Worm (Caenorhabditis elegans) whole organism, midembryonic: Measurements from ENCODE around the gene Y69E1A.1.
"Not testable (repeated sequence)": the region's sequence is repeated elsewhere in the genome, so short reads cannot be mapped to it uniquely, and the experiment has no call there.

Experiments
- T22C8.4 ChIP-seq: fragments of 200-800 bp; sonication (Bioruptor generic); IDR thresholded peaks from 2 replicates; pipeline ENCODE4 v1.3.6; 2022; ENCODE audit warnings: missing genetic modification characterization, missing compliant biosample characterization
- cog-1 ChIP-seq: sonication (generic microtip); optimal IDR thresholded peaks from 2 replicates; lab custom pipeline; 2016; ENCODE audit warnings: missing genetic modification characterization, missing compliant biosample characterization
- flt-1 ChIP-seq: fragments of 200-800 bp; sonication (Bioruptor generic); IDR thresholded peaks from 2 replicates; pipeline ENCODE4 v1.3.6; 2022; ENCODE audit warnings: missing genetic modification characterization, missing compliant biosample characterization
- klf-2 ChIP-seq: fragments of 200-800 bp; sonication (Bioruptor generic); conservative IDR thresholded peaks from 2 replicates; pipeline ENCODE4 v1.3.6; 2022; ENCODE audit warnings: missing genetic modification reagents, missing genetic modification characterization, missing compliant biosample characterization
- med-1 ChIP-seq: sonication (generic microtip); optimal IDR thresholded peaks from 2 replicates; lab custom pipeline; 2017; ENCODE audit warnings: missing genetic modification characterization, mild to moderate bottlenecking, missing compliant biosample characterization, antibody characterized with exemption, missing genetic modification reagents; ENCODE audit not compliant: insufficient read depth
- ref-1 ChIP-seq: fragments of 200-800 bp; sonication (Bioruptor generic); conservative IDR thresholded peaks from 2 replicates; pipeline ENCODE4 v1.3.6; 2022; ENCODE audit warnings: missing genetic modification reagents, missing genetic modification characterization, missing compliant biosample characterization
- tab-1 ChIP-seq: fragments of 200-800 bp; sonication (Bioruptor generic); IDR thresholded peaks from 2 replicates; pipeline ENCODE4 v1.3.6; 2022; ENCODE audit warnings: missing genetic modification characterization, missing compliant biosample characterization
- ztf-23 ChIP-seq: fragments of 200-800 bp; sonication (Bioruptor generic); IDR thresholded peaks from 2 replicates; pipeline ENCODE4 v1.3.6; 2022; ENCODE audit warnings: missing genetic modification reagents, missing genetic modification characterization, missing compliant biosample characterization
- ztf-29 ChIP-seq: fragments of 200-800 bp; sonication (Bioruptor generic); IDR thresholded peaks from 2 replicates; pipeline ENCODE4 v1.3.6; 2022; ENCODE audit warnings: missing genetic modification reagents, missing genetic modification characterization, missing compliant biosample characterization

The Y69E1A.1 gene

ce11 chrIV:10948797-10949196 is at the start of gene Y69E1A.1:
TSS of gene Y69E1A.1 (minus strand) at chrIV:10948897.
- TF ChIP-seq tab-1 = no peak
- no peak for TF ChIP-seq T22C8.4 (GFP tag; lab: Robert Waterston, UW)
- no peak for TF ChIP-seq ztf-29 (GFP tag; lab: Robert Waterston, UW)
- no peak for TF ChIP-seq ref-1 (GFP tag; lab: Robert Waterston, UW)
- TF ChIP-seq ztf-23 = no peak
- no peak for TF ChIP-seq med-1 (GFP tag; lab: Kevin White, UChicago)
- no peak for TF ChIP-seq klf-2 (GFP tag; lab: Robert Waterston, UW)
- no peak for TF ChIP-seq flt-1 (GFP tag; lab: Robert Waterston, UW)
- no peak for TF ChIP-seq cog-1 (tag; lab: Kevin White, UChicago)

DNA sequence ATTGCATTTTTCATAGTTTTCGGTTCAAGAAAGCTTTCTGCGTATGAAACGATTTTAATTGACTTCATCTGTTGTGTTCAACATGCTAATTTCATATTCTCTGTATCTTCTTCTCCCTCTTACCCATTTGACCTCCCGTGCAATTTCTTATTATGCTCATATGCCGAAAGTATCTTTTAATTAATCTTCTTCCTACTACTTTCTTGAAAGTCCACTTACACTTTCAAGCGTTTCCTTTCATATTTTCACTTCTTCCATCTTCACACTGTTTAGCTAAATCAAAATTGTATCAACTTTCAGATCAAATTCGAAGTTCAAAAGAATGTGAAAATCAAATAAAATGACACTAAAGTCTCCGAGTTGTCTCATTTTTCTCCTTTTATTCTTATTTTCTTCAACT is 42.0 kb upstream of the Y69E1A.1 start, which contains the start of gene F13H10.5:
Gene F13H10.5, plus strand, starts transcription at position 301 of the 400 bp plus-strand sequence.
- TF ChIP-seq ref-1 (GFP tag; lab: Robert Waterston, UW) (no peak), tab-1 (no peak), ztf-23 (no peak), cog-1 (tag; lab: Kevin White, UChicago) (no peak), med-1 (GFP tag; lab: Kevin White, UChicago) (no peak), ztf-29 (GFP tag; lab: Robert Waterston, UW) (no peak), flt-1 (GFP tag; lab: Robert Waterston, UW) (no peak), klf-2 (GFP tag; lab: Robert Waterston, UW) (no peak), T22C8.4 (GFP tag; lab: Robert Waterston, UW) (no peak)

DNA sequence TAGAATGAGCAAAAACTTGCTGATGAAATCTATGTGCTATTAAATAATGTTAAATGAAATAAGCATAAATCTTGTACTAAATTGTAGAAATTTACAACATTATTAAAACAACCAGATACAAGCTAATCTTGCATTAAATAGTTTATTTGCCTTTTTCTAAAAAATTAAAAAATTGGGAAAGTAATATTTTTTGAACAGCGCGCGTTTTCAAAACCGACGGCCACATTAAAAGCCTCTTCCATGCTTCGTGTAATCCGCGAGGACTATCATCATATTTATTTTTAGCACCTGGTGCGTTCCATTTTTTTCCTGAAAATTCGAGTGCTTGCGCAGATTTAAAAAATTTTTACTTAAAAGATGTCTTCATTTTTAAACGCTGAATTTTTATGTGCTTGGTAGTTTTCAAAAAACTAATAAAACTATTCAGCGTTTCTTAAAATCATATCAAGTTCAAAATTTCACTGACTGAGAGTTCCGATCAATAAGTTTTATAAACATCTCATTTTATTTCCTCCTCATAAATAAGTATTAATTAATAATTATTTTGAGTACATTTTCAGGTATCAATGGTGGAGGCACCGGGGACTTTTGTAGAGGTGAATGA is 38.7 kb upstream of the Y69E1A.1 start, which contains the start of gene Y43E12A.3:
Gene Y43E12A.3, plus strand, starts transcription at position 554 of the 604 bp plus-strand sequence.
- TF ChIP-seq flt-1, klf-2, ref-1 (GFP tag; lab: Robert Waterston, UW): not testable (repeated sequence)

ce11 chrIV:10985568-10986035 is 36.9 kb upstream of the Y69E1A.1 start, which contains the start of gene cyb-2.1:
TSS of gene cyb-2.1 (plus strand) at chrIV:10985985.
- no peak for TF ChIP-seq tab-1
- TF ChIP-seq ref-1 (GFP tag; lab: Robert Waterston, UW) = no peak
- no peak for TF ChIP-seq T22C8.4 (GFP tag; lab: Robert Waterston, UW)
- TF ChIP-seq ztf-29 (GFP tag; lab: Robert Waterston, UW) = no peak
- TF ChIP-seq med-1 (GFP tag; lab: Kevin White, UChicago) = no peak
- TF ChIP-seq klf-2 (GFP tag; lab: Robert Waterston, UW) = no peak
- TF ChIP-seq cog-1 (tag; lab: Kevin White, UChicago) = no peak
- no peak for TF ChIP-seq flt-1 (GFP tag; lab: Robert Waterston, UW)
- TF ChIP-seq ztf-23 = no peak

ce11 chrIV:10981761-10982160 is 33.1 kb upstream of the Y69E1A.1 start, which contains the start of gene Y43E12A.2:
TSS of gene Y43E12A.2 (plus strand) at chrIV:10982061.
- no peak for TF ChIP-seq klf-2 (GFP tag; lab: Robert Waterston, UW)
- no peak for TF ChIP-seq T22C8.4 (GFP tag; lab: Robert Waterston, UW)
- no peak for TF ChIP-seq ztf-23
- TF ChIP-seq ref-1 (GFP tag; lab: Robert Waterston, UW) = no peak
- no peak for TF ChIP-seq tab-1
- no peak for TF ChIP-seq ztf-29 (GFP tag; lab: Robert Waterston, UW)
- TF ChIP-seq flt-1 (GFP tag; lab: Robert Waterston, UW) = no peak
- no peak for TF ChIP-seq med-1 (GFP tag; lab: Kevin White, UChicago)
- no peak for TF ChIP-seq cog-1 (tag; lab: Kevin White, UChicago)

DNA sequence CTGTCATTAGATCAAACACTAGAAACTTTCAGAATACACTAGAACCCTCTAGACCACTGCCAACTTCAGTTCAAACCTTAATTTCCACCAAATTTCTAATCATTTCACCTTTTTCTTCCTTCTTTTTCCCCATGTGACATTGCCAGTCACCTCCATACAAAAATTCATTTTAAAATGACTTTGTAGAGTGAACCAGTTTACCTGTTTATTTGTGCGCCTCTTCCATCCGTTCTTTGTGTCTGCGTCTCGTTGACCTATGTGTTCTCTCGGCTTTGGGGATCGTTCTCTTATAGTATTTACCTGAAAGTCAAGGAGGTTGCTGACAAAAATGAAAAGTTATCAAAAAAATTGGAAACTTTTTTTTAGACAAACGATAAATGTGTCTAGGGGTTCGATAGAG is 31.9 kb upstream of the Y69E1A.1 start:
- TF ChIP-seq ref-1 (GFP tag; lab: Robert Waterston, UW) = no peak
- no peak for TF ChIP-seq ztf-29 (GFP tag; lab: Robert Waterston, UW)
- no peak for TF ChIP-seq flt-1 (GFP tag; lab: Robert Waterston, UW)
- no peak for TF ChIP-seq tab-1
- TF ChIP-seq ztf-23 = no peak

DNA sequence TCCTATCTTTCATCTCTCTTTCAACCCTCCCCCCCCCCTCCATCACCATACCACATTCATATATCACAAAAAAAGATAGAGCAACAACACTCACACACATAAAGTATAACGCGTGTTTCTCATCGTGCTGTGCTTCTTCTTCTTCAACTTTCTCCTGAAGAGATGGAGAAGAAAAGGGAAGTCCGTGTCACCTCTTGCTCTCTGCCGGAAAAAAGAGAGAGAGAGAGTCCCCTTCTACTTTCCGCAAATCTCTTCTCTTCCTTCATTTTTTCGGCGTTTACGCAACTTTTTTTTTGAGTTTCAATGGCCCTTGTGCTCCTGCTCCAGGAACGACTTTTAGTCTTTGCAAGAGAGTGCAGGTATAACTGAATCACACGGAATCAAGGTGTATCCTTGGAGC is 31.0 kb upstream of the Y69E1A.1 start:
- TF ChIP-seq klf-2 (GFP tag; lab: Robert Waterston, UW) = no peak
- TF ChIP-seq med-1 (GFP tag; lab: Kevin White, UChicago) = no peak
- no peak for TF ChIP-seq ztf-23
- no peak for TF ChIP-seq cog-1 (tag; lab: Kevin White, UChicago)
- no peak for TF ChIP-seq flt-1 (GFP tag; lab: Robert Waterston, UW)
- TF ChIP-seq ztf-29 (GFP tag; lab: Robert Waterston, UW) = no peak
- no peak for TF ChIP-seq ref-1 (GFP tag; lab: Robert Waterston, UW)
- no peak for TF ChIP-seq tab-1

- TF ChIP-seq ref-1 (GFP tag; lab: Robert Waterston, UW) (no peak), T22C8.4 (GFP tag; lab: Robert Waterston, UW) (no peak), med-1 (GFP tag; lab: Kevin White, UChicago) (no peak), ztf-23 (no peak)
Measured at ce11 chrIV:10978641-10979040, 29.9 kb upstream of the Y69E1A.1 start.

DNA sequence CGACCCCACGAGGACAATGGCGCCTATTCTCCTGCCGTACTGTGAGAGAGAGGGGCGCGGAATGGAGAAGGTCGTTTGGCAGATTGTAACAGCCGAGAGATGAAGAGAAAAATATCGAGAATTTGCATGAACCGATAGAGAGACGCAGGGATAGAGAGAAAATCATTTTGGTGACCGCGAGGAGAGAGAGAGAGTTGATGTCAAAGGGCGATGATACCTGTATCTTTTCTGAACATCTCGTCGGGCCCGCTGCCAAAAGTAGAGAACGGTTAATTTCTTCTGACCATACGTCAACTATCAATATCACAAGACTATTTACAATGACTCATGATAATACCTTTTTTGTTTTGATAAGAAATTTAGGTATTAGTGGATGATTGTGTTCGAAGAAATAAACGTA is 27.3 kb upstream of the Y69E1A.1 start:
- TF ChIP-seq tab-1 = no peak
- TF ChIP-seq T22C8.4 (GFP tag; lab: Robert Waterston, UW) = no peak
- TF ChIP-seq med-1 (GFP tag; lab: Kevin White, UChicago) = no peak
- TF ChIP-seq ref-1 (GFP tag; lab: Robert Waterston, UW) = no peak
- no peak for TF ChIP-seq flt-1 (GFP tag; lab: Robert Waterston, UW)
- TF ChIP-seq cog-1 (tag; lab: Kevin White, UChicago) = no peak
- no peak for TF ChIP-seq klf-2 (GFP tag; lab: Robert Waterston, UW)
- TF ChIP-seq ztf-29 (GFP tag; lab: Robert Waterston, UW) = no peak
- TF ChIP-seq ztf-23 = no peak
